Fruit fly (Drosophila melanogaster) whole organism, embryonic: Measurements from ENCODE around the gene CG9029.

ENCODE experiments used
- Abd-B ChIP-seq: fragments of 200-800 bp; sonication (Bioruptor generic); optimal IDR thresholded peaks from 2 replicates; lab custom pipeline; 2018; ENCODE audit warnings: missing biosample characterization, mild to moderate bottlenecking, missing genetic modification characterization, moderate library complexity
- CG12769 ChIP-seq: fragments of 200-800 bp; sonication (Bioruptor generic); optimal IDR thresholded peaks from 2 replicates; lab custom pipeline; 2019; ENCODE audit warnings: missing biosample characterization, mild to moderate bottlenecking, missing genetic modification characterization, moderate library complexity
- CG14860 ChIP-seq: fragments of 200-800 bp; sonication (Bioruptor generic); IDR thresholded peaks from 3 replicates; pipeline ENCODE4 v1.3.6; 2022; ENCODE audit warnings: missing biosample characterization, missing genetic modification characterization; ENCODE audit not compliant: partially characterized antibody
- CG14965 ChIP-seq: fragments of 200-800 bp; sonication (Bioruptor generic); optimal IDR thresholded peaks from 2 replicates; lab custom pipeline; 2016; ENCODE audit warnings: missing biosample characterization, missing genetic modification characterization, borderline replicate concordance
- CG1529 ChIP-seq: fragments of 200-800 bp; sonication (Bioruptor generic); optimal IDR thresholded peaks from 3 replicates; lab custom pipeline; 2018; ENCODE audit warnings: missing biosample characterization, missing genetic modification characterization
- CG16815 ChIP-seq: fragments of 200-800 bp; sonication (Bioruptor generic); optimal IDR thresholded peaks from 3 replicates; lab custom pipeline; 2017; ENCODE audit warnings: missing biosample characterization, mild to moderate bottlenecking, missing genetic modification characterization
- CG16863 ChIP-seq: fragments of 200-800 bp; sonication (Bioruptor generic); optimal IDR thresholded peaks from 3 replicates; lab custom pipeline; 2016; ENCODE audit warnings: missing biosample characterization, missing genetic modification characterization
- CG17361 ChIP-seq: fragments of 200-800 bp; sonication (Bioruptor generic); IDR thresholded peaks from 3 replicates; pipeline ENCODE4 v1.3.6; 2022; ENCODE audit warnings: missing biosample characterization, missing genetic modification characterization
- CG32772 ChIP-seq: fragments of 200-800 bp; sonication (Bioruptor generic); IDR thresholded peaks from 2 replicates; pipeline ENCODE4 v1.3.6; 2022; ENCODE audit warnings: missing biosample characterization, missing genetic modification characterization
- CG33213 ChIP-seq: fragments of 200-800 bp; sonication (Bioruptor generic); optimal IDR thresholded peaks from 3 replicates; lab custom pipeline; 2016; ENCODE audit warnings: missing biosample characterization, missing genetic modification characterization
- CG42726 ChIP-seq: fragments of 200-800 bp; sonication (Bioruptor generic); IDR thresholded peaks from 2 replicates; pipeline ENCODE4 v1.3.6; 2022; ENCODE audit warnings: missing biosample characterization, missing genetic modification characterization; ENCODE audit not compliant: partially characterized antibody
- CG6254 ChIP-seq: fragments of 200-800 bp; sonication (Bioruptor generic); optimal IDR thresholded peaks from 3 replicates; lab custom pipeline; 2017; ENCODE audit warnings: mild to moderate bottlenecking, missing biosample characterization, missing genetic modification reagents, missing genetic modification characterization
- CG6683 ChIP-seq: fragments of 200-800 bp; sonication (Bioruptor generic); optimal IDR thresholded peaks from 2 replicates; lab custom pipeline; 2017; ENCODE audit warnings: missing biosample characterization, mild to moderate bottlenecking, missing genetic modification characterization, missing genetic modification reagents
- CG6689 ChIP-seq: fragments of 200-800 bp; sonication (Bioruptor generic); IDR thresholded peaks from 2 replicates; pipeline ENCODE4 v1.3.6; 2022; ENCODE audit warnings: missing biosample characterization, missing genetic modification characterization
- CG7372 ChIP-seq: fragments of 200-800 bp; sonication (Bioruptor generic); IDR thresholded peaks from 2 replicates; pipeline ENCODE4 v1.3.6; 2022; ENCODE audit warnings: missing biosample characterization, missing genetic modification characterization
- CG7556 ChIP-seq: fragments of 200-800 bp; sonication (Bioruptor generic); optimal IDR thresholded peaks from 2 replicates; lab custom pipeline; 2017; ENCODE audit warnings: missing biosample characterization, mild to moderate bottlenecking, missing genetic modification characterization
- CG8089 ChIP-seq: fragments of 200-800 bp; sonication (Bioruptor generic); optimal IDR thresholded peaks from 3 replicates; lab custom pipeline; 2016; ENCODE audit warnings: missing biosample characterization, missing genetic modification characterization
- CG8478 ChIP-seq: fragments of >200 bp; optimal IDR thresholded peaks from 2 replicates; lab custom pipeline; 2018
- CG8924 ChIP-seq: fragments of 200-800 bp; optimal IDR thresholded peaks from 3 replicates; lab custom pipeline; 2019; ENCODE audit warnings: missing biosample characterization, mild to moderate bottlenecking, missing genetic modification characterization, moderate library complexity
- CG9727 ChIP-seq: fragments of 200-800 bp; sonication (Bioruptor generic); optimal IDR thresholded peaks from 3 replicates; lab custom pipeline; 2017; ENCODE audit warnings: missing biosample characterization, mild to moderate bottlenecking, missing genetic modification characterization
- Chrac-16 ChIP-seq: fragments of 200-800 bp; sonication (Bioruptor generic); optimal IDR thresholded peaks from 3 replicates; lab custom pipeline; 2016; ENCODE audit warnings: missing biosample characterization, missing genetic modification characterization
- Drgx ChIP-seq: fragments of 200-800 bp; sonication (Bioruptor generic); IDR thresholded peaks from 2 replicates; pipeline ENCODE4 v1.3.6; 2022; ENCODE audit warnings: missing biosample characterization, missing genetic modification characterization
- Hand ChIP-seq: fragments of 200-800 bp; sonication (Bioruptor generic); optimal IDR thresholded peaks from 2 replicates; lab custom pipeline; 2017; ENCODE audit warnings: mild to moderate bottlenecking, missing biosample characterization, missing genetic modification reagents, missing genetic modification characterization
- Rfx ChIP-seq: fragments of 200-800 bp; sonication (Bioruptor generic); IDR thresholded peaks from 2 replicates; pipeline ENCODE4 v1.3.6; 2022; ENCODE audit warnings: missing biosample characterization, missing genetic modification characterization
- ara ChIP-seq: fragments of 200-800 bp; sonication (Bioruptor generic); IDR thresholded peaks from 2 replicates; pipeline ENCODE4 v1.3.6; 2022; ENCODE audit warnings: missing biosample characterization, missing genetic modification characterization
- dan ChIP-seq: fragments of 200-800 bp; sonication (Bioruptor generic); IDR thresholded peaks from 2 replicates; pipeline ENCODE4 v1.3.6; 2022; ENCODE audit warnings: missing biosample characterization, missing genetic modification characterization
- dpn ChIP-seq, 2 experiments: fragments of 200-800 bp; sonication (Bioruptor generic); optimal IDR thresholded peaks; 3 replicates each; lab custom pipeline; 2016; ENCODE audit warnings: missing biosample characterization in 2 of 2, missing genetic modification characterization in 2 of 2
- eyg ChIP-seq: fragments of 200-800 bp; sonication (Bioruptor generic); optimal IDR thresholded peaks from 3 replicates; lab custom pipeline; 2016; ENCODE audit warnings: missing biosample characterization, missing genetic modification characterization
- fd64A ChIP-seq: fragments of 200-800 bp; sonication (Bioruptor generic); optimal IDR thresholded peaks from 3 replicates; lab custom pipeline; 2018; ENCODE audit warnings: missing biosample characterization, mild to moderate bottlenecking, missing genetic modification characterization
- gcm ChIP-seq: fragments of 200-800 bp; sonication (Bioruptor generic); optimal IDR thresholded peaks from 2 replicates; lab custom pipeline; 2019; ENCODE audit warnings: missing biosample characterization, mild to moderate bottlenecking, missing genetic modification characterization, moderate library complexity
- gsb-n ChIP-seq: fragments of 200-800 bp; sonication (Bioruptor generic); optimal IDR thresholded peaks from 3 replicates; lab custom pipeline; 2018; ENCODE audit warnings: missing biosample characterization, mild to moderate bottlenecking, missing genetic modification characterization
- jumu ChIP-seq: fragments of 200-800 bp; sonication (Bioruptor generic); optimal IDR thresholded peaks from 3 replicates; lab custom pipeline; 2016; ENCODE audit warnings: missing biosample characterization, missing genetic modification characterization
- kay ChIP-seq: fragments of 200-800 bp; sonication (Bioruptor generic); optimal IDR thresholded peaks from 2 replicates; lab custom pipeline; 2016; ENCODE audit warnings: missing biosample characterization, missing genetic modification characterization
- lbe ChIP-seq: fragments of 200-800 bp; sonication (Bioruptor generic); optimal IDR thresholded peaks from 2 replicates; lab custom pipeline; 2016; ENCODE audit warnings: missing biosample characterization, mild to moderate bottlenecking, missing genetic modification characterization
- lilli ChIP-seq: fragments of 200-800 bp; sonication (Bioruptor generic); optimal IDR thresholded peaks from 3 replicates; lab custom pipeline; 2016; ENCODE audit warnings: missing biosample characterization, missing genetic modification characterization
- lov ChIP-seq, 2 experiments: fragments of 200-800 bp in 1 of 2; fragments of >200 bp in 1 of 2; sonication (Bioruptor generic) in 1 of 2; IDR thresholded peaks in 1 of 2; optimal IDR thresholded peaks in 1 of 2; 2 replicates in 1 of 2; 3 replicates in 1 of 2; pipeline versions ENCODE4 v1.3.6 to Lab custom; 2017 to 2022; ENCODE audit warnings: missing biosample characterization in 1 of 2, missing genetic modification characterization in 1 of 2
- mirr ChIP-seq: fragments of 200-800 bp; sonication (Bioruptor generic); optimal IDR thresholded peaks from 3 replicates; lab custom pipeline; 2018; ENCODE audit warnings: missing biosample characterization, mild to moderate bottlenecking, missing genetic modification characterization
- pho ChIP-seq: fragments of 200-800 bp; sonication (Bioruptor generic); optimal IDR thresholded peaks from 2 replicates; lab custom pipeline; 2016; ENCODE audit warnings: missing biosample characterization, missing genetic modification characterization
- prd ChIP-seq, 3 experiments: fragments of >200 bp in 2 of 3; fragments of 200-800 bp in 1 of 3; sonication (Bioruptor generic) in 1 of 3; optimal IDR thresholded peaks in 2 of 3; IDR thresholded peaks in 1 of 3; 2 replicates in 2 of 3; 3 replicates in 1 of 3; pipeline versions ENCODE4 v1.3.6 to Lab custom; 2017 to 2022; ENCODE audit warnings: missing biosample characterization in 1 of 3, missing genetic modification characterization in 1 of 3
- rib ChIP-seq: fragments of 200-800 bp; sonication (Bioruptor generic); IDR thresholded peaks from 2 replicates; pipeline ENCODE4 v1.3.6; 2022; ENCODE audit warnings: missing biosample characterization, missing genetic modification characterization
- sens ChIP-seq: fragments of 200-800 bp; sonication (Bioruptor generic); peaks from one replicate; lab custom pipeline; 2016; ENCODE audit warnings: missing biosample characterization, missing genetic modification characterization
- sqz ChIP-seq: fragments of 200-800 bp; sonication (Bioruptor generic); optimal IDR thresholded peaks from 3 replicates; lab custom pipeline; 2018; ENCODE audit warnings: missing biosample characterization, mild to moderate bottlenecking, missing genetic modification characterization
- tio ChIP-seq: fragments of 200-800 bp; sonication (Bioruptor generic); optimal IDR thresholded peaks from 2 replicates; lab custom pipeline; 2017; ENCODE audit warnings: missing biosample characterization, missing genetic modification characterization, inconsistent platforms
- tna ChIP-seq: fragments of 200-800 bp; sonication (Bioruptor generic); IDR thresholded peaks from 2 replicates; pipeline ENCODE4 v1.3.6; 2022; ENCODE audit warnings: missing biosample characterization, missing genetic modification characterization; ENCODE audit not compliant: partially characterized antibody
- toy ChIP-seq: fragments of 200-800 bp; sonication (Bioruptor generic); IDR thresholded peaks from 2 replicates; pipeline ENCODE4 v1.3.6; 2022; ENCODE audit warnings: missing biosample characterization, missing genetic modification characterization
- tup ChIP-seq: fragments of 200-800 bp; sonication (Bioruptor generic); optimal IDR thresholded peaks from 2 replicates; lab custom pipeline; 2016; ENCODE audit warnings: missing biosample characterization, mild to moderate bottlenecking, missing genetic modification characterization, moderate library complexity
- usp ChIP-seq: fragments of >200 bp; optimal IDR thresholded peaks from 2 replicates; lab custom pipeline; 2017; ENCODE audit warnings: missing biosample characterization, missing genetic modification characterization
- wek ChIP-seq: fragments of 200-800 bp; sonication (Bioruptor generic); optimal IDR thresholded peaks from 3 replicates; lab custom pipeline; 2018; ENCODE audit warnings: missing biosample characterization, mild to moderate bottlenecking, missing genetic modification characterization, moderate library complexity

Gene CG9029

dm6 chr2L:5906893-5907850 is 21.4 kb downstream of the CG9029 start, which contains the start of gene bchs (continued):
- no peak for TF ChIP-seq lov (optimal IDR thresholded peaks at IDR 0.05; lab: Kevin White, UChicago)
- TF ChIP-seq lov (GFP tag; IDR thresholded peaks at IDR 0.05; lab: Robert Waterston, UW): peak; percentile 88
- peak; percentile 93 for TF ChIP-seq CG1529 (GFP tag; lab: Kevin White, UChicago)
- peak; percentile 91 for TF ChIP-seq rib (GFP tag; lab: Robert Waterston, UW)
- no peak for TF ChIP-seq CG33213
- TF ChIP-seq CG6254: peak; percentile 91
- TF ChIP-seq CG6683: peak; percentile 93
- peak; percentile 96 for TF ChIP-seq wek (GFP tag; lab: Kevin White, UChicago)
- peak; percentile 73 for TF ChIP-seq CG8924 (tag; lab: Kevin White, UChicago)
- no peak for TF ChIP-seq dan (GFP tag; lab: Robert Waterston, UW)
- peak; percentile 81 for TF ChIP-seq Rfx
- TF ChIP-seq CG16815 (GFP tag; lab: Kevin White, UChicago): no peak
- TF ChIP-seq Hand (GFP tag; lab: Kevin White, UChicago): peak; percentile 89
- TF ChIP-seq gcm: peak; percentile 87
- no peak for TF ChIP-seq CG12769
- peak; percentile 89 for TF ChIP-seq CG9727
- TF ChIP-seq CG14965 (GFP tag; lab: Kevin White, UChicago): peak; percentile 83
- TF ChIP-seq CG7372 (GFP tag; lab: Robert Waterston, UW): 0 out of 2 replicates have a peak, but pooled peaks have one; percentile 19
- no peak for TF ChIP-seq CG8478
- TF ChIP-seq fd64A (GFP tag; lab: Kevin White, UChicago): peak; percentile 98
- TF ChIP-seq usp (GFP tag; lab: Kevin White, UChicago): no peak
- TF ChIP-seq Drgx (GFP tag; lab: Robert Waterston, UW): no peak
- TF ChIP-seq lilli: peak; percentile 43
- peak; percentile 79; the same call in 1 of the 2 replicates for TF ChIP-seq ara (GFP tag; lab: Robert Waterston, UW)
- TF ChIP-seq lbe: no peak
- TF ChIP-seq kay (GFP tag; lab: Kevin White, UChicago): peak; percentile 71
- no peak for TF ChIP-seq Abd-B (GFP tag; lab: Kevin White, UChicago)
- TF ChIP-seq CG32772: no peak
- TF ChIP-seq mirr: peak; percentile 96
- TF ChIP-seq CG17361: no peak
- TF ChIP-seq jumu (GFP tag; lab: Kevin White, UChicago): peak; percentile 51
- TF ChIP-seq gsb-n (tag; lab: Kevin White, UChicago): no peak
- peak; percentile 73 for TF ChIP-seq tup (GFP tag; lab: Kevin White, UChicago)
- no peak for TF ChIP-seq tna (GFP tag; lab: Robert Waterston, UW)
- TF ChIP-seq eyg: peak; percentile 85
- no peak for TF ChIP-seq sqz (GFP tag; lab: Kevin White, UChicago)
- no peak for TF ChIP-seq CG42726
- TF ChIP-seq toy (GFP tag; lab: Robert Waterston, UW): peak; percentile 38; the same call in 1 of the 2 replicates
- TF ChIP-seq tio: peak; percentile 72
- peak; percentile 82 for TF ChIP-seq pho (GFP tag; lab: Kevin White, UChicago)
- peak; percentile 32 for TF ChIP-seq Chrac-16 (GFP tag; lab: Kevin White, UChicago)
- TF ChIP-seq CG14860 (GFP tag; lab: Robert Waterston, UW): no peak
- peak; percentile 85 for TF ChIP-seq CG16863 (GFP tag; lab: Kevin White, UChicago)
- peak; percentile 94 for TF ChIP-seq sens (GFP tag; lab: Kevin White, UChicago)
- peak; percentile 71 for TF ChIP-seq CG6689 (GFP tag; lab: Robert Waterston, UW)
- TF ChIP-seq CG8089 (GFP tag; lab: Kevin White, UChicago): peak; percentile 88
- peak; percentile 90 for TF ChIP-seq CG7556 (GFP tag; lab: Kevin White, UChicago)
- peak; percentile 74 to 83 for TF ChIP-seq dpn (GFP tag; optimal IDR thresholded peaks at IDR 0.05; lab: Kevin White, UChicago)
- no peak for TF ChIP-seq prd (optimal IDR thresholded peaks at IDR 0.05; lab: Kevin White, UChicago)
- TF ChIP-seq prd (GFP tag; IDR thresholded peaks at IDR 0.05; lab: Robert Waterston, UW): peak; percentile 61; the same call in 2 of the 3 replicates
